Fruit fly (Drosophila melanogaster): ENCODE results near the gene CG3225.

Gene CG3225

dm6 chr2L:4838494-4839320 lies 20.7 kb upstream of the CG3225 start (continued):
- no peak for TF ChIP-seq slou (GFP tag; optimal IDR thresholded peaks at IDR 0.05)
- TF ChIP-seq Oaz (GFP tag; IDR thresholded peaks at IDR 0.05) = no peak
- TF ChIP-seq tna (GFP tag; IDR thresholded peaks at IDR 0.05; ENCODE audit: partially characterized antibody) = no peak
- TF ChIP-seq CG4328 (GFP tag; optimal IDR thresholded peaks at IDR 0.05) = no peak
- no peak for TF ChIP-seq dan (GFP tag; IDR thresholded peaks at IDR 0.05)
- TF ChIP-seq CG10565 (GFP tag; optimal IDR thresholded peaks at IDR 0.05) = no peak
- TF ChIP-seq Lhr (GFP tag; optimal IDR thresholded peaks at IDR 0.05) = no peak
- no peak for TF ChIP-seq eve (GFP tag; optimal IDR thresholded peaks at IDR 0.05)
- TF ChIP-seq CG18619 (GFP tag; optimal IDR thresholded peaks at IDR 0.05) = no peak
- peak; percentile 37 for TF ChIP-seq CG11723 (GFP tag; optimal IDR thresholded peaks at IDR 0.05)
- TF ChIP-seq hkb (optimal IDR thresholded peaks at IDR 0.05) = no peak
- 0 out of 2 replicates have a peak, but pooled peaks have one; percentile 47 for TF ChIP-seq hkb (GFP tag; IDR thresholded peaks at IDR 0.05)
- TF ChIP-seq nerfin-1 (tag; optimal IDR thresholded peaks at IDR 0.05) = peak; percentile 60
- TF ChIP-seq ttk (GFP tag; IDR thresholded peaks at IDR 0.05) = no peak
- no peak for TF ChIP-seq CG12769 (tag; optimal IDR thresholded peaks at IDR 0.05)
- no peak for TF ChIP-seq Hand (GFP tag; optimal IDR thresholded peaks at IDR 0.05)
- no peak for TF ChIP-seq CG7357 (GFP tag; IDR thresholded peaks at IDR 0.05)
- TF ChIP-seq mam (GFP tag; optimal IDR thresholded peaks at IDR 0.05) = no peak
- no peak for TF ChIP-seq her (GFP tag; optimal IDR thresholded peaks at IDR 0.05)
- TF ChIP-seq stc (GFP tag; IDR thresholded peaks at IDR 0.05) = peak; percentile 31; the same call in 1 of the 2 replicates
- TF ChIP-seq sens-2 (GFP tag; IDR thresholded peaks at IDR 0.05) = peak; percentile 36; the same call in 1 of the 2 replicates
- TF ChIP-seq CG17829 (tag; optimal IDR thresholded peaks at IDR 0.05) = no peak
- no peak for TF ChIP-seq Trl (optimal IDR thresholded peaks at IDR 0.05)
- TF ChIP-seq Trl (GFP tag; optimal IDR thresholded peaks at IDR 0.05) = peak; percentile 50
- no peak for TF ChIP-seq CG18011 (GFP tag; optimal IDR thresholded peaks at IDR 0.05)
- no peak for TF ChIP-seq CG11093 (GFP tag; IDR thresholded peaks at IDR 0.05)
- TF ChIP-seq Sox102F (GFP tag; optimal IDR thresholded peaks at IDR 0.05) = peak; percentile 55
- peak; percentile 71 for TF ChIP-seq CG6813 (GFP tag; optimal IDR thresholded peaks at IDR 0.05)
- no peak for TF ChIP-seq pros (GFP tag; optimal IDR thresholded peaks at IDR 0.05)
- no peak for TF ChIP-seq CG14050 (GFP tag; IDR thresholded peaks at IDR 0.05)
- no peak for TF ChIP-seq klu (GFP tag; IDR thresholded peaks at IDR 0.05)
- TF ChIP-seq CG8281 (tag; optimal IDR thresholded peaks at IDR 0.05) = peak; percentile 64
- no peak for TF ChIP-seq Elba2 (GFP tag; optimal IDR thresholded peaks at IDR 0.05)
- TF ChIP-seq CG2120 (GFP tag; optimal IDR thresholded peaks at IDR 0.05) = no peak
- no peak for TF ChIP-seq Nf-YB (GFP tag; optimal IDR thresholded peaks at IDR 0.05)
- no peak for TF ChIP-seq gt (GFP tag; IDR thresholded peaks at IDR 0.05)
- TF ChIP-seq Sin3A (optimal IDR thresholded peaks at IDR 0.05) = no peak
- TF ChIP-seq CG12155 (GFP tag; optimal IDR thresholded peaks at IDR 0.05) = no peak
- no peak for TF ChIP-seq Dad (GFP tag; optimal IDR thresholded peaks at IDR 0.05)
- TF ChIP-seq Six4 (GFP tag; optimal IDR thresholded peaks at IDR 0.05) = no peak

DNA sequence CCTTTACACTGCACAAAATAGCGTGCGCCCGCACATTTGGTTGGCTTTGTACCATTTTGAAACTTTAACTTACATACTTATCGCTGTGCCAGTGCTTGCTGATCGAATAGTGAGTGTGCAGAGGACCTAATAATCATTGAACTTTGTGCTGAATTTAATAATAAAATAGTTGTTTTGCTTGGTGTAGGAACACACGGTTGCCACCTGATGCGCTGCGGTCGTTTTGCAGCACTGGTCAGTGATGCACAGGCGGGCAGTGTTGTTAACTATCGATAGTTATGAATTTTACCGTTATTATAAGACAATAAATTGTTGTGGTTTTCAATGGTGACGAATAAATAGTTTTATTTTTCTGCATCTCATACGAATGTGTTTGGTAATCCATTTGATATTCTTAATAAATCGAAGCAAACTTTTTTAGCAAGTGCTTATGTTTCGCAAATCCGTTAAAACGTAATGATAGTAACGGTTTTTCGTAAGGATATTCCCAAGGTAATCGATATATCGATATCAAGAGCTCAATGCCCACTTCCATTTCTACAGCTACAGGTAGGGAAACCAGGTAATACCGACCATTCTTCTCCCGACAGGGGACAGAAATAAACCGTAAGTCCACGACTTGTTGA lies 19.8 kb upstream of the CG3225 start, which contains the start of the genes tank and CG12194:
TSS of gene tank (minus strand) at position 228 of the 626 bp plus-strand sequence.
TSS of gene CG12194 (plus strand) at position 576 of the 626 bp plus-strand sequence.
- TF ChIP-seq Hr78 (GFP tag; optimal IDR thresholded peaks at IDR 0.05) = peak in 1 of 2 experiments; percentile 86
- peak; percentile 100 for TF ChIP-seq Xbp1 (GFP tag; optimal IDR thresholded peaks at IDR 0.05)
- TF ChIP-seq Ets97D (GFP tag; optimal IDR thresholded peaks at IDR 0.05) = peak; percentile 96
- peak; percentile 98 for TF ChIP-seq CG18599 (GFP tag; optimal IDR thresholded peaks at IDR 0.05)
- peak; percentile 99 for TF ChIP-seq ase (GFP tag; IDR thresholded peaks at IDR 0.05)
- peak; percentile 99 for TF ChIP-seq Atf-2 (GFP tag; optimal IDR thresholded peaks at IDR 0.05)
- peak; percentile 86 for TF ChIP-seq Adf1 (GFP tag; IDR thresholded peaks at IDR 0.05)
- peak; percentile 100 for TF ChIP-seq vvl (GFP tag; IDR thresholded peaks at IDR 0.05)
- peak; percentile 95 for TF ChIP-seq CG17802 (tag; optimal IDR thresholded peaks at IDR 0.05)
- peak; percentile 98 for TF ChIP-seq CG17829 (tag; optimal IDR thresholded peaks at IDR 0.05)
- TF ChIP-seq Kr (GFP tag; optimal IDR thresholded peaks at IDR 0.05) = peak; percentile 37
- TF ChIP-seq CG8924 (tag; optimal IDR thresholded peaks at IDR 0.05) = peak; percentile 98
- peak; percentile 98 for TF ChIP-seq CG15269 (tag; optimal IDR thresholded peaks at IDR 0.05)

Measured in whole organism, embryonic.